ENCODE assay signal across 1 worm cellular context in the genomic region with DNA sequence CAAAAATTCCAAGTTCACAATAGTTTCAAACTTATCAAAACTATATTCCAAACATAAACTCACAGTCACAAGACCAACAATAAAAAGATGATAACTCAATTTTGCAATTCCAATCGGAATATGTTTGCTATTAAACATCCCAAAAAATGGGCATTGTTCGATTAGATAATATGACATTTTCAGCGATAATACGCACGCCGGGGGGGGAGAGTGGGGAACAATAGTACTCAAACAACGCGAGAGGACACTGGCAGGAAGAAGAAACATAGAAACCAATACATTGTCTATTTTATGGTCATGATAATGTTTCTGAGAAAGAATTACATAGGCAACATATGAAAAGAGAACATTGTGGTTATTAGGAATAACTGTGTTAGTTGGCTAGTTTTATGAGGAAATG.
TF ChIP-seq lines count a peak whose summit lies in the region.

No protein-coding gene starts in this region.

TF ChIP-seq in whole organism, L4 larva, 104 proteins besides CTCF, POLR2A, EP300 and RAD21 (continued from another document):
- no peak for TF ChIP-seq nhr-76 (tag; optimal IDR thresholded peaks at IDR 0.05; lab: Kevin White, UChicago)
- no peak for TF ChIP-seq F26F4.8 (GFP tag; conservative IDR thresholded peaks at IDR 0.05; lab: Robert Waterston, UW)
- TF ChIP-seq daf-16 (GFP tag; optimal IDR thresholded peaks at IDR 0.05; lab: Kevin White, UChicago): no peak
- peak; percentile 50 for TF ChIP-seq daf-16 (tag; optimal IDR thresholded peaks at IDR 0.05; lab: Kevin White, UChicago)
- TF ChIP-seq daf-19 (GFP tag; conservative IDR thresholded peaks at IDR 0.05; lab: Robert Waterston, UW): no peak
- no peak for TF ChIP-seq nhr-102 (tag; optimal IDR thresholded peaks at IDR 0.05; lab: Kevin White, UChicago)
- TF ChIP-seq dve-1 (tag; optimal IDR thresholded peaks at IDR 0.05; lab: Kevin White, UChicago; ENCODE audit: insufficient read depth): peak; percentile 70
- peak; percentile 13 for TF ChIP-seq hlh-30 (tag; optimal IDR thresholded peaks at IDR 0.05; lab: Kevin White, UChicago; ENCODE audit: insufficient read depth)
- no peak for TF ChIP-seq zfp-3 (GFP tag; conservative IDR thresholded peaks at IDR 0.05; lab: Robert Waterston, UW)
- TF ChIP-seq hmg-1.1 (GFP tag; IDR thresholded peaks at IDR 0.05; lab: Robert Waterston, UW): no peak
- TF ChIP-seq duxl-1 (tag; optimal IDR thresholded peaks at IDR 0.05; lab: Kevin White, UChicago; ENCODE audit: poor library complexity): no peak
- no peak for TF ChIP-seq ztf-11 (tag; optimal IDR thresholded peaks at IDR 0.05; lab: Kevin White, UChicago)
